Worm (Caenorhabditis elegans) whole organism, late embryonic: ENCODE results near the gene str-45.

ENCODE experiments used
- ceh-18 ChIP-seq: sonication (generic microtip); optimal IDR thresholded peaks from 2 replicates; lab custom pipeline; 2016; ENCODE audit warnings: missing genetic modification characterization, missing compliant biosample characterization
- ceh-6 ChIP-seq: fragments of 200-800 bp; sonication (Bioruptor generic); optimal IDR thresholded peaks from 2 replicates; lab custom pipeline; 2018; ENCODE audit warnings: mild to moderate bottlenecking, missing genetic modification characterization, missing compliant biosample characterization
- ceh-9 ChIP-seq: sonication (generic microtip); optimal IDR thresholded peaks from 2 replicates; lab custom pipeline; 2016; ENCODE audit warnings: mild to moderate bottlenecking, missing genetic modification characterization, inconsistent platforms, missing compliant biosample characterization
- lin-11 ChIP-seq: fragments of 200-800 bp; sonication (Bioruptor generic); optimal IDR thresholded peaks from 2 replicates; lab custom pipeline; 2018; ENCODE audit warnings: mild to moderate bottlenecking, missing genetic modification characterization, missing compliant biosample characterization
- nhr-11 ChIP-seq: fragments of 150-350 bp; optimal IDR thresholded peaks from 2 replicates; lab custom pipeline; 2014; ENCODE audit warnings: missing biosample characterization, missing genetic modification characterization
- nhr-232 ChIP-seq: sonication (generic microtip); optimal IDR thresholded peaks from 2 replicates; lab custom pipeline; 2016; ENCODE audit warnings: missing genetic modification characterization, missing compliant biosample characterization
- pag-3 ChIP-seq: sonication (generic microtip); optimal IDR thresholded peaks from 2 replicates; lab custom pipeline; 2016; ENCODE audit warnings: missing compliant biosample characterization, missing genetic modification characterization, borderline replicate concordance
- pha-4 ChIP-seq: fragments of 150-350 bp; optimal IDR thresholded peaks from 2 replicates; lab custom pipeline; 2018; ENCODE audit warnings: missing biosample characterization, missing genetic modification reagents, missing genetic modification characterization
- pqm-1 ChIP-seq: sonication (generic microtip); optimal IDR thresholded peaks from 2 replicates; lab custom pipeline; 2016; ENCODE audit warnings: missing genetic modification characterization, missing compliant biosample characterization

DNA sequence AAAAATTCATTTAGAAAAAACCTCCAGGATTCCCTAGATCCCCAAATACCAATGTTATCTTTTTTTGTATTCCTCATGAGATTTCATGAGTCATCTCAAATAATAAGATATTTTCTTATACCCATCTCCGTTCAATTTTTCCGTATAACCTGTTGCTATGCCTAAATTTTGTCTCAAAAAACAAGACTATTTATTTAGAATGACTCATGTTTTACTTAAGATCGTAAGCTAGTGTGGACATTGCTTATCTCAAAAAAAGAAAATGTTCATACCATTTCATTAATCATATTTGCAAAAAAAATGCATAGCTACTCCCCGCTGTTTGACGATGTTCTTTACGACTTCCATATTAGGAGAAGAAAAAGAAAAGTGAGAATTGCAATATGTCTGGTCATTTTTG, 18.5 kb upstream of the str-45 start, which contains the start of gene K08F9.3:
- no peak for TF ChIP-seq pha-4 (tag; lab: Kevin White, UChicago)
- no peak for TF ChIP-seq nhr-232 (tag; lab: Kevin White, UChicago)
- TF ChIP-seq ceh-6 (GFP tag; lab: Kevin White, UChicago): no peak
- no peak for TF ChIP-seq ceh-18 (tag; lab: Kevin White, UChicago)
- no peak for TF ChIP-seq lin-11 (tag; lab: Kevin White, UChicago)
- no peak for TF ChIP-seq nhr-11 (tag; lab: Kevin White, UChicago)
- no peak for TF ChIP-seq ceh-9 (tag; lab: Kevin White, UChicago)
- no peak for TF ChIP-seq pqm-1 (tag; lab: Kevin White, UChicago)
- no peak for TF ChIP-seq pag-3 (tag; lab: Kevin White, UChicago)
